Worm (Caenorhabditis elegans): ENCODE measurements around the gene rabs-5.

DNA sequence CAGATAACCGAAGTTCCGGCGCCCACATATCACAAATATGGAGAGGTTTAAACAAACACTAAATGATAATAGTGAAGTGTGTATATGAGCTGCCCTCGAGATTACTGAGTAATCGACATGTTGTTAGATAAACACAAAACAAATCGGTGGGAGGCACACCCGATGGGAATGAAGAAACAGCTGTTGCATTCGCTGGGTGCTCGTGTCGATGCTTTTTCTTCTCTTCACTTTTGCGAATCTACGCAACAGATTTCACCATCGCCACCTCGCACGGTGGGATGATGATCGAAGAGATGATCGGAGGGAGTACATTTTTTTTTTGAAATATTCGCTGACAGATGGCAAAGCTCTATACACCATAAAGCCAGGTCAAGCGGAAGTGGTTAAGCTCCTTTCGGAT lies 39.1 kb downstream of the rabs-5 start:
- TF ChIP-seq tbx-37 (GFP tag; conservative IDR thresholded peaks at IDR 0.05) (no peak), sea-1 (GFP tag; conservative IDR thresholded peaks at IDR 0.05) (no peak), ama-1 (optimal IDR thresholded peaks at IDR 0.05) (no peak), scrt-1 (GFP tag; IDR thresholded peaks at IDR 0.05) (no peak), hmbx-1 (tag; optimal IDR thresholded peaks at IDR 0.05) (no peak), B0310.2 (tag; optimal IDR thresholded peaks at IDR 0.05) (no peak)

Data from whole organism, early embryonic.